Worm (Caenorhabditis elegans) whole organism, L4 larva: Measurements from ENCODE around the gene oac-40.

Experiments
- F26F4.8 ChIP-seq: fragments of 200-800 bp; sonication (Bioruptor generic); conservative IDR thresholded peaks from 2 replicates; pipeline ENCODE4 v1.3.6; 2022; ENCODE audit warnings: missing genetic modification characterization, missing compliant biosample characterization
- Y75B8A.6 ChIP-seq: fragments of 200-800 bp; sonication (Bioruptor generic); IDR thresholded peaks from 2 replicates; pipeline ENCODE4 v1.3.6; 2022; ENCODE audit warnings: missing genetic modification reagents, missing genetic modification characterization, missing compliant biosample characterization
- aha-1 ChIP-seq: fragments of 150-350 bp; peaks from one replicate; lab custom pipeline; 2014; ENCODE audit warnings: missing biosample characterization, missing genetic modification characterization
- duxl-1 ChIP-seq: sonication (generic microtip); optimal IDR thresholded peaks from 2 replicates; lab custom pipeline; 2016; ENCODE audit warnings: mild to moderate bottlenecking, missing genetic modification characterization, moderate library complexity, missing compliant biosample characterization; ENCODE audit not compliant: poor library complexity
- dve-1 ChIP-seq: sonication (generic microtip); optimal IDR thresholded peaks from 2 replicates; lab custom pipeline; 2017; ENCODE audit warnings: antibody characterized with exemption, mild to moderate bottlenecking, missing genetic modification characterization, missing compliant biosample characterization; ENCODE audit not compliant: insufficient read depth
- hlh-11 ChIP-seq: fragments of 200-800 bp; sonication (Bioruptor generic); optimal IDR thresholded peaks from 2 replicates; lab custom pipeline; 2018; ENCODE audit warnings: mild to moderate bottlenecking, missing genetic modification characterization, missing compliant biosample characterization
- mep-1 ChIP-seq: fragments of 150-350 bp; sonication (generic microtip); optimal IDR thresholded peaks from 3 replicates; lab custom pipeline; 2014; ENCODE audit warnings: missing biosample characterization, missing genetic modification characterization
- nhr-28 ChIP-seq: fragments of 150-350 bp; optimal IDR thresholded peaks from 2 replicates; lab custom pipeline; 2014; ENCODE audit warnings: missing biosample characterization, missing genetic modification characterization
- pha-4 ChIP-seq, 2 experiments: fragments of 150-350 bp in 1 of 2; fragments of 200-800 bp in 1 of 2; sonication (Bioruptor generic) in 1 of 2; IDR thresholded peaks in 1 of 2; optimal IDR thresholded peaks in 1 of 2; 2 replicates each; pipeline versions ENCODE4 v1.3.6 to Lab custom; 2014 to 2022; ENCODE audit warnings: missing genetic modification characterization in 2 of 2, missing genetic modification reagents in 2 of 2, missing biosample characterization in 1 of 2, missing compliant biosample characterization in 1 of 2
- saeg-2 ChIP-seq: fragments of 200-800 bp; sonication (Bioruptor generic); IDR thresholded peaks from 2 replicates; pipeline ENCODE4 v1.3.6; 2022; ENCODE audit warnings: missing genetic modification reagents, missing genetic modification characterization, missing compliant biosample characterization
- zag-1 ChIP-seq: fragments of 150-350 bp; optimal IDR thresholded peaks from 2 replicates; lab custom pipeline; 2014; ENCODE audit warnings: missing biosample characterization, missing genetic modification characterization

ce11 chrV:8994272-8994671 lies 22.3 kb upstream of the oac-40 start:
- TF ChIP-seq mep-1, result no peak
- peak; percentile 36 for TF ChIP-seq aha-1 (tag; lab: Kevin White, UChicago)
- TF ChIP-seq dve-1, result no peak
- no peak for TF ChIP-seq duxl-1 (tag; lab: Kevin White, UChicago)
- TF ChIP-seq pha-4 (GFP tag; IDR thresholded peaks at IDR 0.05; lab: Robert Waterston, UW), result no peak
- TF ChIP-seq pha-4 (tag; optimal IDR thresholded peaks at IDR 0.05; lab: Kevin White, UChicago), result no peak
- no peak for TF ChIP-seq hlh-11 (tag; lab: Kevin White, UChicago)
- no peak for TF ChIP-seq saeg-2
- TF ChIP-seq zag-1 (tag; lab: Kevin White, UChicago), result no peak
- TF ChIP-seq Y75B8A.6 (GFP tag; lab: Robert Waterston, UW), result no peak
- TF ChIP-seq nhr-28 (tag; lab: Kevin White, UChicago), result peak; percentile 39
- TF ChIP-seq F26F4.8 (GFP tag; lab: Robert Waterston, UW), result no peak
